Worm (Caenorhabditis elegans) whole organism, L3 larva: ENCODE data around the gene C44F1.1.

Experiments used
- ceh-28 ChIP-seq: fragments of 150-350 bp; optimal IDR thresholded peaks from 2 replicates; lab custom pipeline; 2014; ENCODE audit warnings: missing biosample characterization, missing genetic modification reagents, missing genetic modification characterization
- nhr-11 ChIP-seq: fragments of 150-350 bp; optimal IDR thresholded peaks from 2 replicates; lab custom pipeline; 2014; ENCODE audit warnings: missing biosample characterization, missing genetic modification characterization

- no peak for TF ChIP-seq nhr-11 (tag; lab: Kevin White, UChicago)
- peak; percentile 45 for TF ChIP-seq ceh-28 (tag; lab: Kevin White, UChicago)
These were observed 32.0 kb upstream of the C44F1.1 start for ce11 chrIII:3797180-3798026.
